Worm (Caenorhabditis elegans): Measurements from ENCODE around the gene C27D6.12.
A peak's percentile ranks its signal among the peaks of the same experiment; 100 is the strongest.

Gene C27D6.12

DNA sequence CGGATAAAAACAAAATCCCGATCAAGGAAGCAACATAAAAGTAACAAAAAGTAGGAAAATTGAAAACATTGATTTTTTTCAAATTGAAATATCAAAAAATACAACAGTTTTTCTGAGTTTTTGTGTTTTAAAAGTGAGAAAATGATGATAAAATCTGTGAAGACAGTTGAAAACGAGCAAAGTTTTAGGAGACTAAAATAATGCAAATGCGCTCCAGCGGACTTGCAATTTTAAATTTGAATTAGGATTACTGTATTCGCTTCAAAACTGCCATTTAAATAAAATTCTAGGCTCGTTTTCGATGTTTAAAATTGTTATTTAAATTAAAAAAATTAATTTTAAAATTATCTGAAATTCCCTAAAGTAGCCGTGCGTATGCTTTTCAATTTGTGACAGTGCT lies 10.1 kb upstream of the C27D6.12 start:
- TF ChIP-seq lsl-1 (GFP tag; optimal IDR thresholded peaks at IDR 0.05): peak; percentile 80
- TF ChIP-seq efl-1 (GFP tag; optimal IDR thresholded peaks at IDR 0.05): peak; percentile 20
- TF ChIP-seq ztf-28 (GFP tag; IDR thresholded peaks at IDR 0.05): no peak
- TF ChIP-seq madf-8 (GFP tag; conservative IDR thresholded peaks at IDR 0.05): no peak
- TF ChIP-seq madf-6 (GFP tag; IDR thresholded peaks at IDR 0.05): no peak
- TF ChIP-seq sea-2 (GFP tag; IDR thresholded peaks at IDR 0.05): no peak
- no peak for TF ChIP-seq dox-1 (GFP tag; IDR thresholded peaks at IDR 0.05)
- TF ChIP-seq ztf-3 (GFP tag; optimal IDR thresholded peaks at IDR 0.05): no peak
- TF ChIP-seq bed-2 (GFP tag; IDR thresholded peaks at IDR 0.05): no peak
- no peak for TF ChIP-seq B0019.2 (GFP tag; conservative IDR thresholded peaks at IDR 0.05)
- no peak for TF ChIP-seq attf-3 (GFP tag; conservative IDR thresholded peaks at IDR 0.05)
- peak; percentile 57; the same call in 1 of the 2 replicates for TF ChIP-seq mcd-1 (GFP tag; IDR thresholded peaks at IDR 0.05)
- peak; percentile 27; the same call in 1 of the 2 replicates for TF ChIP-seq D2030.7 (GFP tag; IDR thresholded peaks at IDR 0.05)

DNA sequence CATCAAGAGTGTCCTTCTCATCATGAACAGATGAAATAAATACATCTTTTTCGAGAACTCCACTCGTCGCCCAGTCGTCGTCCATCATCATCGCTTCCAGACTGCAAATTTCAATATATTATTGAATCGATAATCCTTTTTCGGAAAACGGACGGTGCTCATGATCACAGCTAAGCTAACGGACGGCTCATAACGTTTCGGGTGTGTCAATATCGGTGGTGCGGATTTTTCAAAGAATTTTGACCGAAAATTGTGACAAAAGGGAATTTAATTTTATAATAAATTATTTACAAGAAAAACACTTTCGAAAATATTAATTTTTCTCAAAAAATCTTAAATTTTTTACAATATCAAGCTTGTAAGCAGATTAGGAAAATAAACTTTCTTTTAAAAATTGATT lies 9.7 kb upstream of the C27D6.12 start, which contains the start of gene crh-2:
TSS of gene crh-2 (minus strand) at position 101 of the 400 bp plus-strand sequence.
- no peak for TF ChIP-seq snpc-4 (GFP tag; optimal IDR thresholded peaks at IDR 0.05)
- TF ChIP-seq snpc-4 (tag; optimal IDR thresholded peaks at IDR 0.05): no peak
- TF ChIP-seq attf-5 (GFP tag; optimal IDR thresholded peaks at IDR 0.05): no peak
- no peak for TF ChIP-seq tbx-9 (tag; optimal IDR thresholded peaks at IDR 0.05; ENCODE audit: borderline replicate concordance)
- no peak for TF ChIP-seq Y56A3A.18 (GFP tag; IDR thresholded peaks at IDR 0.05)
- TF ChIP-seq ztf-6 (GFP tag; IDR thresholded peaks at IDR 0.05): no peak
- TF ChIP-seq F23B12.7 (tag; optimal IDR thresholded peaks at IDR 0.05; ENCODE audit: insufficient read depth): no peak

DNA sequence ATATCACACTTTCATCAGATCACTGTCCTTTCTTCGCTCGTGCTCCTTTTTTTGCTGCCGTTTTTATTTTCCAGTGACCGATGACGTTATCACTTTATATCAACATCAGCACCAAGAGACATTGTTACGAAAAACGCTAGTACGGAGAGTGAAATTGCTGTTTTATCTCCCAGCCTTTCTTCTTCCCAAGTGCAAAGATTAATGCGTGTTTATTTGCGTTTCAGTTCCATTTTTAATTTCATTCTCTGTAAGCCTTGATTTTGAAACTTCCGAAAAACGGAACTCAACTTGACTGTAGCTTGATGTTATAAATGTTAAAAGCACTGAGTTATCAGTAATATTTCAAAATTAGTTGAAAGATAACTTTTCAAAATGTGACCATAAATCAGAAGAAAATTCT lies 9.1 kb upstream of the C27D6.12 start:
- no peak for TF ChIP-seq hmg-20 (GFP tag; IDR thresholded peaks at IDR 0.05)
- peak; percentile 40 for TF ChIP-seq nhr-80 (tag; optimal IDR thresholded peaks at IDR 0.05)
- TF ChIP-seq cebp-1 (GFP tag; IDR thresholded peaks at IDR 0.05): no peak
- TF ChIP-seq cebp-1 (tag; optimal IDR thresholded peaks at IDR 0.05): no peak
- TF ChIP-seq pbrm-1 (GFP tag; IDR thresholded peaks at IDR 0.05): no peak
- TF ChIP-seq zim-3 (tag; optimal IDR thresholded peaks at IDR 0.05): no peak
- TF ChIP-seq F37B4.10 (GFP tag; IDR thresholded peaks at IDR 0.05): no peak

DNA sequence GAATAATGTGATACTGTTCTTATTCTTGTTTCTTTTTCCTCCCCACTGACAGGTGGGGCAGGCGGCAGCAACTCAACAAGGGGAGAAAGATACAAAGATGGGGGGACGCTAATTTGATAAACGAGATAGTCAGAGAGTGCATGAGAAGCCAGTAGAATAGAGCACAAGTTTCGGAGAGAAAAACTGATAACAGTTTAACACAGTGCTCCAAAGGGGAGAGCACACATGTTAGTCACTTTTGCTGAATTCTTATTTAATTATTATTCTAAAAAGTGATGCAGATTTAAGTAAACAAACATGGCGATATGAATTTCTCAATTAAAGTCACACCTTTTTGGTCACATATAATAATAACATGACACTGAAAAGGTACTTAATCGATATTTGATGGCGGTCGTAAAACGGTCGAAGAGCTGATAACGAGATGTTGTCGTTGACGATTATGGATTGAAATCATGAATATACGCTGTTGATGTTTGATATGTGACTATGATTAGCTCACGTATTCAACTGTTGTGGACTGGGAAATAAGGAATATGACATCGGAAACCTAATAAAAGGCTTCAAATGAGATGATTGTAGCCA lies 8.2 kb upstream of the C27D6.12 start:
- no peak for TF ChIP-seq rcor-1 (GFP tag; IDR thresholded peaks at IDR 0.05)
- peak; percentile 30; the same call in 1 of the 2 replicates for TF ChIP-seq B0336.3 (GFP tag; IDR thresholded peaks at IDR 0.05)
- TF ChIP-seq athp-1 (tag; optimal IDR thresholded peaks at IDR 0.05): no peak
- no peak for TF ChIP-seq F37B4.10 (GFP tag; IDR thresholded peaks at IDR 0.05)
- TF ChIP-seq mcd-1 (GFP tag; IDR thresholded peaks at IDR 0.05): 0 out of 2 replicates have a peak, but pooled peaks have one; percentile 5
- TF ChIP-seq ztf-22 (GFP tag; optimal IDR thresholded peaks at IDR 0.05): peak; percentile 44
- peak; percentile 90 for TF ChIP-seq nhr-80 (tag; optimal IDR thresholded peaks at IDR 0.05)
- TF ChIP-seq lin-40 (tag; optimal IDR thresholded peaks at IDR 0.05): no peak
- TF ChIP-seq hmg-20 (GFP tag; IDR thresholded peaks at IDR 0.05): no peak
- TF ChIP-seq ceh-58 (GFP tag; IDR thresholded peaks at IDR 0.05): no peak
- no peak for TF ChIP-seq ccch-3 (GFP tag; optimal IDR thresholded peaks at IDR 0.05)
- TF ChIP-seq unc-62 (GFP tag; optimal IDR thresholded peaks at IDR 0.05): peak; percentile 30

Data from whole organism, young adult.